Worm (Caenorhabditis elegans): ENCODE data around the gene ints-6.

ints-6 gene

DNA sequence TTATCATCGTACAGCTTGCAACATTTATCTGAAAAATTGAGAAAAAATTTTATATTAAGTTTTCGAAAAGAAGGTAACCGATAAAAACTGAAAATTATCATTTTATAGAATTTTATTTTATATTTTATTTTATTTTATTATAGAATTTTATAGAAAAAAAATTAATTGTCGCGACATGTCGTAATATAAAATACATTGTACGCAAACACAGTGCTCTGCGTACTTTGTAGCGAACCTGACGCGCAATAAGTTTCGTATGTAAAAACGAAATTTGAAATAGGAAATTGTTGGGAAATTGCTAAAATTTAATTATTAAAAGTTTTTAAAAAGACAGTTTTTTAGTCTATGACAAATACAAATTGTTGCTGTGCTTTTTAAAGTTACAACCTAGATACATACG lies at the start of gene ints-6, which contains the start of gene hst-1:
Gene ints-6 (plus strand): TSS at position 260 of the 400 bp plus-strand sequence.
Gene hst-1 (minus strand): TSS at position 28 of the 400 bp plus-strand sequence.
- no peak for TF ChIP-seq unc-62 (GFP tag; optimal IDR thresholded peaks at IDR 0.05)

ce11 chrIV:8644432-8644831 lies 47.1 kb upstream of the ints-6 start, which contains the start of gene C49C8.3:
TSS of gene C49C8.3 (plus strand) at chrIV:8644732.
- no peak for TF ChIP-seq unc-62 (GFP tag; optimal IDR thresholded peaks at IDR 0.05)

DNA sequence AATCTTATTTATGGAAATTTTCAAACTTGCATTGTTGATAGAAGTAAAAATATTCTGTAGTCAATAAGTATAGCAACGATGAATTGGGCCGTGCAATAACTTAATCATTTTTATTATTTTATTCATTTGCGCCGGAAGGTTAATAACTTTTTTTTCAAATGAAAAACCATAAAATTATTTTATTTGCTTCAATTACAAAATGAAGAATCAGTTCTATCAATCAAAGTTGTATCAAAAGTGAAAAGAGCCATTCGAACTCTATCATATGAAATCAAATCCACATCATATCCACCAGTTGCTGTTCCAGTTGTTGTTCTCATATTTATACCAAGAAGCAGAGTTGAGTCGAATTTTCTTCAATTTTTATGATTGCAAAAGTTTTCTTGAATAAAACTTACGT lies 43.0 kb upstream of the ints-6 start, which contains the start of gene cyp-33E1:
Gene cyp-33E1 (minus strand): TSS at position 101 of the 400 bp plus-strand sequence.
- TF ChIP-seq unc-62 (GFP tag; optimal IDR thresholded peaks at IDR 0.05) = no peak

- no peak for TF ChIP-seq unc-62 (GFP tag; optimal IDR thresholded peaks at IDR 0.05)
These were observed 40.8 kb upstream of the ints-6 start, which contains the start of gene C49C8.2 for ce11 chrIV:8650696-8651095. TSS of gene C49C8.2 (plus strand) at chrIV:8651088.

DNA sequence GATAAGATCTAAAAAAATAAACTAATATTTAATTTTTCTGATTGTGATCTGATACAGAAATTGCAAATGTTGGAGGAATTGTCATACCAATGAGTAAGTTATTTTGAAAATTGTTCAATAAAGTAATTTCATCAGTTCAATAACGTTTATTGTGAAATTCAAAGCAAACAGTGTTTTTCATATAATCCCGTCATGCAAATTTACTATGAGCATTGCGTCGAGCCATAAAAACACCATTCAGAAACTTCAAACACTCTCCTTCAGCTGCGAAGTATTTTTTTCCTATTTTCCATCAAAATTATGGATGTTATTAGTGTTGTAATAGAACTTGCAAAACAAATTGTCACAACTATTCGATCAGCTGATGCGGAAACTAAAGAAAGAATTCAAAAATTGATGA lies 39.7 kb upstream of the ints-6 start, which contains the start of gene C49C8.8:
Gene C49C8.8 (plus strand): TSS at position 301 of the 400 bp plus-strand sequence.
- TF ChIP-seq unc-62 (GFP tag; optimal IDR thresholded peaks at IDR 0.05) = no peak

DNA sequence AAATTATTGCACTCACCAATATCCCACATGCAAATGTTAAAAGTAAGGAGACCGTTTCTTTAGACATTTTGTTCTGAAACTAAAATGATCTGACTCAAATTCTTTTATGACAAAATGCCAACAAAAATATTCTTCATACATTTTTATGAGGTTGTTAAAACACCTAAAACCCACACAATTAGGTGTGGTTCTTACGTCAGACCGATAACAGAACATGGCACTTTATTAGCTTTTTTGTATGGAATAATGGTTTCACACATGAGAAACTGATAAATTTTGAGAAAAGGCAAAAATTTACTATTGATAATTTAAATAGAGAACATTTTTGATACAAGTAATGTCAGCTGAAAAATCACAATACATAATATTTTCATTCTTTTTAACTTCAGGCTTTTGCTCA lies 38.0 kb upstream of the ints-6 start, which contains the start of gene C49C8.5:
Gene C49C8.5 (minus strand): TSS at position 73 of the 400 bp plus-strand sequence.
- TF ChIP-seq unc-62 (GFP tag; optimal IDR thresholded peaks at IDR 0.05) = no peak

DNA sequence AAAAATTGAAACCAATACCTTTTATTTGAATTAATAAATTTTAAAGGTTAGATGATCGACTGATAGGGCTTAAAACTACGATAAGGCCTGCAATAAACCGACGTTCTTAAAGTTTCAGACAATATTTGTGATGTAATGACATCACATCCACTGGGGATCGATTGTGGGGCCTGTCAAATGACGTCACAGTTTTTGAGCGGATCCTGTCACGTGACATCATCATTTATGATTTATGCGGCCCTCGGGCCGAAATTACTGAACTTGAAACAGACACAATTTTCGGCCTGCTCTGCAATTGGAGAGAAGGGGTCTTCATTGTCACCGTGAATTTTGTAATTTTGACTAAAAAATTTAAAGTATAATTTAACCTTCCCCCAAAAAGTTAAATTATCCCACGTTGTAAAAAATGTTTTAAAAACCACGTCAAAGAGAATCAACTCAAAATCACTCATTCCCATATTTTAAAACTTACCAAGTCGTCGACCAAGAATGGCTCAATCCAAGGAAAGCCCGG lies 37.4 kb upstream of the ints-6 start, which contains the start of gene C49C8.1:
Gene C49C8.1 (plus strand): TSS at position 464 of the 514 bp plus-strand sequence.
- TF ChIP-seq unc-62 (GFP tag; optimal IDR thresholded peaks at IDR 0.05) = no peak

ce11 chrIV:8658122-8658521 lies 33.4 kb upstream of the ints-6 start, which contains the start of gene C49C8.6:
TSS of gene C49C8.6 (minus strand) at chrIV:8658222.
- TF ChIP-seq unc-62 (GFP tag; optimal IDR thresholded peaks at IDR 0.05) = no peak

- TF ChIP-seq unc-62 (GFP tag; optimal IDR thresholded peaks at IDR 0.05) = no peak
These were observed 25.8 kb upstream of the ints-6 start for ce11 chrIV:8665778-8666177.

DNA sequence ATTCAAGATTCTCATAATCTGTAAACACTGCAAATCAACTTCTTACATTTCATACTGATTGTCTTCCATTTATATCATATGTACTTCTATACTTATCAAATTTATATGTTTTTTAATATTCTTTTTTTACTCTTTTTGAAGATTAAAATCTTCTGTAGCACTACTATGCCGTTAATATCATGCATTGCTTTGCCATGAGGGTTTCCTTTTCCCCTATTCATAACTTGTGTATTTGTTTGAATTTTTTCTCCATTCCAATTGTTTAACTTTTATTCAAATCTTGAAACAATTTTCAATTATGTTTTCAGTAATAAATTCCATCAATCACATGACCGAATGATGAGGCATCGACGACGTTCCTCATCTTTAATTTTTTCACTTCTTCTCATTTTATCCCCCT lies 22.9 kb upstream of the ints-6 start, which contains the start of gene cdh-5:
Gene cdh-5 (plus strand): TSS at position 301 of the 400 bp plus-strand sequence.
- TF ChIP-seq unc-62 (GFP tag; optimal IDR thresholded peaks at IDR 0.05) = no peak

- TF ChIP-seq unc-62 (GFP tag; optimal IDR thresholded peaks at IDR 0.05) = no peak
These were observed 17.7 kb upstream of the ints-6 start for ce11 chrIV:8673733-8674375.

DNA sequence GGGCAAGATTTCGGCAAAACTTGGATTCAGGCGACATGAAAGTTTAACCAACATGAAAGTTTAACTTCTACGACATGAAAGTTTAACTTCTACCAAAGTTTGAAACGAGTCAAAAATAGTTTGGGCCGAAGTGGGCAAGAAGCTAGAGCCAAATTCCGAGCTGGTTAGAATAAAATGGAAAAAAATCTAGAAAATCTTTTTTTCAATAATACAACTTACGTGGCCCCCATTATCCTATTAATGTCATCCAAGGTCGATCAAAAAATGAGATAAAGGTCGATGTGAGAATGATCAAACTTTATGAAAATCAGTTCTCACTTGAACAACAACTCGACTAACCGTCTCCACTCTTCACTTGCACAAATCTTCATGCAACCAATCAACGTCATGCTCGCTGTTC lies 14.2 kb upstream of the ints-6 start, which contains the start of gene F08B4.8:
Gene F08B4.8 (plus strand): TSS at position 301 of the 400 bp plus-strand sequence.
- TF ChIP-seq unc-62 (GFP tag; optimal IDR thresholded peaks at IDR 0.05) = no peak

DNA sequence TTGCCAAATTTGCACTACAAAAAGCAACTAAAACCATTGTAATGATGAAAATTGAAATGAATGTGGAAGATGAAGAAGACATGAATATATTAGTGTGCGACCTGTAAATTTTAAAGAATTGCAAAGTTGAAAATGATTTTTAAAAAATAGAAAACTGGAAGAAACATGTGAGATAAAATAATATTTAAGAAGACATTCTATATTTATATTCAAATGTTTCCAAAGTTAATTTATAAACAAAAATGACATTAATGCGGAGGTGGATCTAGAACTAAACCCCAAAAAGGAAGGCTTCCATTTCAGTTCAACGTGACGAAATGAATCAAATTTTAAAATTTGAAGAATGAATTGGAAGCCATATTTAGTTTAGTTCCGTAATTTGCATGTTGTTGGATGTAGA lies 12.3 kb upstream of the ints-6 start, which contains the start of gene nlp-60:
Gene nlp-60 (minus strand): TSS at position 101 of the 400 bp plus-strand sequence.
- no peak for TF ChIP-seq unc-62 (GFP tag; optimal IDR thresholded peaks at IDR 0.05)

ce11 chrIV:8686510-8686909 lies 5.0 kb upstream of the ints-6 start, which contains the start of gene pole-2:
TSS of gene pole-2 (minus strand) at chrIV:8686610.
- no peak for TF ChIP-seq unc-62 (GFP tag; optimal IDR thresholded peaks at IDR 0.05)

- TF ChIP-seq unc-62 (GFP tag; optimal IDR thresholded peaks at IDR 0.05) = no peak
These were observed 4.6 kb upstream of the ints-6 start for ce11 chrIV:8686966-8687365.

DNA sequence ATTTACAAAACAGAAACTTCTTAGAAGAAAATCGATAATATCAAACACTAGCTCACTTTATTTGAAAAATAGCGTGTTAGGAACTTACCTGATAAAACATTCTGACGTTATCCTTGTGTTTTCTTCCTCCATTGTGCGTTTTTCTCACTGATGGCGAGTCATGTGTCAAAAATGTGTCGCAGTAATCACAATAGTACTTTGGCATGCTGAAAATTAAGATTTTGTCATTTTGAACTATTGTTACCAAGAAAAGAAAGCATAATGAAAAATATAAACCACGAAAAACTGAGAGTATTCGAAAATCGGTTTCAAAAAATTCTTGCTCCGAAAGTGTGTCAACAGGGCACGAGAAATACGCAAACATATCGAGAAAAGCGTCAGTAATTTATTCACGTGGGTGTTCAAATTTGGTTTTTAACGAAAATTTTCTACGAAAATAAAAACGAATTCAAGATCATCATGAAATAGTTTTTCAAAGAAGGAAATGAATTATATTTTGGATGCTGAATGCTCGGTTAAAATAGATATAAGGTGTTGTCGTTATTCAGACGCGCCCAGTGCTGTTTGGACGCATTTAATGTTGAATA lies 3.8 kb upstream of the ints-6 start, which contains the start of gene snrp-3:
Gene snrp-3 (minus strand): TSS at position 206 of the 587 bp plus-strand sequence.
- no peak for TF ChIP-seq unc-62 (GFP tag; optimal IDR thresholded peaks at IDR 0.05)
